Fruit fly (Drosophila melanogaster) whole organism, adult: ENCODE data around the gene CG42728.

ENCODE experiments used
- Clk ChIP-seq: fragments of 200-800 bp; sonication (Bioruptor generic); optimal IDR thresholded peaks from 2 replicates; lab custom pipeline; 2017; ENCODE audit warnings: missing biosample characterization, missing genetic modification characterization
- Mnt ChIP-seq: fragments of 200-800 bp; sonication (Bioruptor generic); optimal IDR thresholded peaks from 2 replicates; lab custom pipeline; 2016; ENCODE audit warnings: missing biosample characterization, mild to moderate bottlenecking, missing genetic modification characterization
- cnc ChIP-seq, 2 experiments: fragments of >200 bp; optimal IDR thresholded peaks; 2 replicates each; lab custom pipeline; 2017
- kay ChIP-seq: fragments of 200-800 bp; sonication (Bioruptor generic); peaks from one replicate; lab custom pipeline; 2016; ENCODE audit warnings: missing biosample characterization, missing genetic modification characterization, borderline replicate concordance

DNA sequence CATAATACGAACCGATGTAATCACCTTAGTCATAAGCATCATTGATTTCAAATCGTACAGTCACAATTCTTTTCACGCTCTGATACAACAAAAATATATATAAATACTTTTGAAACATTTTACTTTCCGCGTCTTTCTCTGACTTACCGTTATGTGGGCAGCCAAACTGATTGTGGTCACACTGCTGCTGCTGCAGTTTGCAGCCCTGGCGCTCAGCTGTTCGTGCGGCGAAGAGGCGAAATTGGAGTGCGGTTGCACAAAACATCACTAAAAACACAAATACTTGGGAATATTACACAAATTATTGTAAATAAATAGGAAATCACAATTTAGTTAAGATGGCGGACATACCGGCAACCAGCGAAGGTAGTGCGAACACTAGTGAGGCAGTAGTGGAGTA, 18.6 kb downstream of the CG42728 start, which contains the start of the genes gdl and gdl-ORF39:
- no peak for TF ChIP-seq Clk (GFP tag; lab: Kevin White, UChicago)
- TF ChIP-seq Mnt (GFP tag; lab: Kevin White, UChicago) = peak; percentile 54
- TF ChIP-seq cnc (optimal IDR thresholded peaks at IDR 0.05; lab: Kevin White, UChicago) = no peak
- no peak for TF ChIP-seq kay (GFP tag; lab: Kevin White, UChicago)
